Fruit fly (Drosophila melanogaster) whole organism, embryonic: Measurements from ENCODE around the gene CG9254.

ENCODE experiments used
- Ada2b ChIP-seq: fragments of 200-800 bp; sonication (Bioruptor generic); IDR thresholded peaks from 2 replicates; pipeline ENCODE4 v1.3.6; 2022; ENCODE audit warnings: missing biosample characterization, missing genetic modification characterization
- Adf1 ChIP-seq: fragments of 200-800 bp; sonication (Bioruptor generic); IDR thresholded peaks from 2 replicates; pipeline ENCODE4 v1.3.6; 2022; ENCODE audit warnings: missing biosample characterization, missing genetic modification characterization
- Awh ChIP-seq: fragments of 200-800 bp; sonication (Bioruptor generic); IDR thresholded peaks from 2 replicates; pipeline ENCODE4, ENCODE4 v1.3.6; 2022; ENCODE audit warnings: missing biosample characterization, missing genetic modification characterization
- CG10321 ChIP-seq: fragments of 200-800 bp; sonication (Bioruptor generic); IDR thresholded peaks from 2 replicates; pipeline ENCODE4 v1.3.6; 2022; ENCODE audit warnings: missing biosample characterization, missing genetic modification characterization
- CG10431 ChIP-seq: fragments of 200-800 bp; sonication (Bioruptor generic); optimal IDR thresholded peaks from 3 replicates; lab custom pipeline; 2018; ENCODE audit warnings: missing biosample characterization, mild to moderate bottlenecking, missing genetic modification characterization
- CG12299 ChIP-seq: fragments of 200-800 bp; sonication (Bioruptor generic); optimal IDR thresholded peaks from 2 replicates; lab custom pipeline; 2018; ENCODE audit warnings: missing biosample characterization, mild to moderate bottlenecking, missing genetic modification characterization
- CG12391 ChIP-seq: fragments of 200-800 bp; sonication (Bioruptor generic); optimal IDR thresholded peaks from 3 replicates; lab custom pipeline; 2018; ENCODE audit warnings: missing biosample characterization, mild to moderate bottlenecking, missing genetic modification characterization, moderate library complexity
- CG12942 ChIP-seq: fragments of 200-800 bp; sonication (Bioruptor generic); optimal IDR thresholded peaks from 3 replicates; lab custom pipeline; 2016; ENCODE audit warnings: missing biosample characterization, missing genetic modification characterization
- CG13775 ChIP-seq: fragments of 200-800 bp; sonication (Bioruptor generic); optimal IDR thresholded peaks from 3 replicates; lab custom pipeline; 2017; ENCODE audit warnings: missing biosample characterization, mild to moderate bottlenecking, missing genetic modification characterization
- CG15479 ChIP-seq: fragments of 200-800 bp; sonication (Bioruptor generic); optimal IDR thresholded peaks from 3 replicates; lab custom pipeline; 2019; ENCODE audit warnings: missing biosample characterization, mild to moderate bottlenecking, missing genetic modification characterization, moderate library complexity
- CG17328 ChIP-seq: fragments of 200-800 bp; sonication (Bioruptor generic); IDR thresholded peaks from 2 replicates; pipeline ENCODE4 v1.3.6; 2022; ENCODE audit warnings: missing biosample characterization, missing genetic modification characterization
- CG17568 ChIP-seq: fragments of 200-800 bp; sonication (Bioruptor generic); optimal IDR thresholded peaks from 2 replicates; lab custom pipeline; 2018; ENCODE audit warnings: missing biosample characterization, mild to moderate bottlenecking, missing genetic modification characterization, moderate library complexity
- CG6765 ChIP-seq: fragments of 200-800 bp; sonication (Bioruptor generic); optimal IDR thresholded peaks from 3 replicates; lab custom pipeline; 2017; ENCODE audit warnings: missing biosample characterization, mild to moderate bottlenecking, missing genetic modification characterization
- CG6791 ChIP-seq: fragments of 200-800 bp; sonication (Bioruptor generic); IDR thresholded peaks from 3 replicates; pipeline ENCODE4 v1.3.6; 2022; ENCODE audit warnings: missing biosample characterization, missing genetic modification characterization; ENCODE audit not compliant: partially characterized antibody
- CG6854 ChIP-seq: fragments of 200-800 bp; sonication (Bioruptor generic); optimal IDR thresholded peaks from 3 replicates; lab custom pipeline; 2017; ENCODE audit warnings: missing biosample characterization, mild to moderate bottlenecking, missing genetic modification characterization
- CG8089 ChIP-seq: fragments of 200-800 bp; sonication (Bioruptor generic); optimal IDR thresholded peaks from 3 replicates; lab custom pipeline; 2016; ENCODE audit warnings: missing biosample characterization, missing genetic modification characterization
- CG8388 ChIP-seq: fragments of 200-800 bp; sonication (Bioruptor generic); optimal IDR thresholded peaks from 2 replicates; lab custom pipeline; 2019; ENCODE audit warnings: missing biosample characterization, mild to moderate bottlenecking, missing genetic modification characterization, moderate library complexity
- D ChIP-seq, 2 experiments: fragments of 200-800 bp in 1 of 2; fragments of >200 bp in 1 of 2; sonication (Bioruptor generic) in 1 of 2; optimal IDR thresholded peaks; 2 replicates in 1 of 2; 3 replicates in 1 of 2; lab custom pipeline; 2017; ENCODE audit warnings: mild to moderate bottlenecking in 1 of 2, missing biosample characterization in 1 of 2, missing genetic modification characterization in 1 of 2, missing genetic modification reagents in 1 of 2
- Dip3 ChIP-seq: fragments of 200-800 bp; sonication (Bioruptor generic); optimal IDR thresholded peaks from 3 replicates; lab custom pipeline; 2016; ENCODE audit warnings: missing biosample characterization, missing genetic modification characterization
- GATAe ChIP-seq: fragments of 200-800 bp; sonication (Bioruptor generic); conservative IDR thresholded peaks from 2 replicates; pipeline ENCODE4 v1.3.6; 2022; ENCODE audit warnings: missing biosample characterization, missing genetic modification characterization
- Hmx ChIP-seq: fragments of 200-800 bp; sonication (Bioruptor generic); optimal IDR thresholded peaks from 2 replicates; lab custom pipeline; 2016; ENCODE audit warnings: missing biosample characterization, missing genetic modification characterization
- Hr3 ChIP-seq: fragments of 200-800 bp; sonication (Bioruptor generic); optimal IDR thresholded peaks from 3 replicates; lab custom pipeline; 2016; ENCODE audit warnings: missing biosample characterization, missing genetic modification characterization
- Hsf ChIP-seq: fragments of 200-800 bp; sonication (Bioruptor generic); optimal IDR thresholded peaks from 3 replicates; lab custom pipeline; 2016; ENCODE audit warnings: missing biosample characterization, missing genetic modification characterization
- MESR4 ChIP-seq: fragments of 200-800 bp; sonication (Bioruptor generic); optimal IDR thresholded peaks from 2 replicates; lab custom pipeline; 2018; ENCODE audit warnings: missing biosample characterization, mild to moderate bottlenecking, missing genetic modification characterization, moderate library complexity
- Med ChIP-seq: fragments of 200-800 bp; sonication (Bioruptor generic); peaks from one replicate; lab custom pipeline; 2016; ENCODE audit warnings: missing biosample characterization, missing genetic modification characterization, mild to moderate bottlenecking, inconsistent platforms, moderate library complexity
- Pdp1 ChIP-seq, 2 experiments: fragments of 200-800 bp; sonication (Bioruptor generic); optimal IDR thresholded peaks; 3 replicates each; lab custom pipeline; 2016; ENCODE audit warnings: missing biosample characterization in 2 of 2, missing genetic modification characterization in 2 of 2, mild to moderate bottlenecking in 1 of 2, moderate library complexity in 1 of 2
- Xbp1 ChIP-seq: fragments of 200-800 bp; sonication (Bioruptor generic); optimal IDR thresholded peaks from 3 replicates; lab custom pipeline; 2016; ENCODE audit warnings: missing biosample characterization, mild to moderate bottlenecking, missing genetic modification characterization
- al ChIP-seq: fragments of 200-800 bp; sonication (Bioruptor generic); IDR thresholded peaks from 2 replicates; pipeline ENCODE4 v1.3.6; 2022; ENCODE audit warnings: missing biosample characterization, missing genetic modification characterization
- bbx ChIP-seq: fragments of 200-800 bp; sonication (Bioruptor generic); IDR thresholded peaks from 2 replicates; pipeline ENCODE4 v1.3.6; 2022; ENCODE audit warnings: missing biosample characterization, missing genetic modification characterization; ENCODE audit not compliant: partially characterized antibody
- chinmo ChIP-seq: fragments of 200-800 bp; sonication (Bioruptor generic); IDR thresholded peaks from 4 replicates; pipeline ENCODE4 v1.3.6; 2022; ENCODE audit warnings: missing biosample characterization, missing genetic modification characterization; ENCODE audit not compliant: partially characterized antibody
- chm ChIP-seq: fragments of 200-800 bp; sonication (Bioruptor generic); IDR thresholded peaks from 2 replicates; pipeline ENCODE4 v1.3.6; 2022; ENCODE audit warnings: missing biosample characterization, missing genetic modification characterization
- ems ChIP-seq: fragments of 200-800 bp; sonication (Bioruptor generic); optimal IDR thresholded peaks from 3 replicates; lab custom pipeline; 2016; ENCODE audit warnings: missing biosample characterization, missing genetic modification characterization
- ewg ChIP-seq: fragments of 200-800 bp; sonication (Bioruptor generic); optimal IDR thresholded peaks from 3 replicates; lab custom pipeline; 2017; ENCODE audit warnings: mild to moderate bottlenecking, missing biosample characterization, missing genetic modification reagents, missing genetic modification characterization
- fu2 ChIP-seq: fragments of 200-800 bp; sonication (Bioruptor generic); optimal IDR thresholded peaks from 2 replicates; lab custom pipeline; 2016; ENCODE audit warnings: missing biosample characterization, missing genetic modification characterization
- gcm ChIP-seq: fragments of 200-800 bp; sonication (Bioruptor generic); optimal IDR thresholded peaks from 2 replicates; lab custom pipeline; 2019; ENCODE audit warnings: missing biosample characterization, mild to moderate bottlenecking, missing genetic modification characterization, moderate library complexity
- hb ChIP-seq: fragments of 200-800 bp; sonication (Bioruptor generic); IDR thresholded peaks from 3 replicates; pipeline ENCODE4 v1.3.6; 2022; ENCODE audit warnings: missing biosample characterization, missing genetic modification characterization; ENCODE audit not compliant: partially characterized antibody
- insv ChIP-seq, 2 experiments: fragments of 200-800 bp; sonication (Bioruptor generic); optimal IDR thresholded peaks; 3 replicates each; lab custom pipeline; 2016 to 2018; ENCODE audit warnings: missing biosample characterization in 2 of 2, missing genetic modification characterization in 2 of 2
- kni ChIP-seq: fragments of 200-800 bp; sonication (Bioruptor generic); optimal IDR thresholded peaks from 3 replicates; lab custom pipeline; 2017; ENCODE audit warnings: mild to moderate bottlenecking, missing biosample characterization, missing genetic modification reagents, missing genetic modification characterization
- knrl ChIP-seq: fragments of 200-800 bp; sonication (Bioruptor generic); IDR thresholded peaks from 3 replicates; pipeline ENCODE4 v1.3.6; 2022; ENCODE audit warnings: missing biosample characterization, missing genetic modification characterization; ENCODE audit not compliant: partially characterized antibody
- lbe ChIP-seq: fragments of 200-800 bp; sonication (Bioruptor generic); optimal IDR thresholded peaks from 2 replicates; lab custom pipeline; 2016; ENCODE audit warnings: missing biosample characterization, mild to moderate bottlenecking, missing genetic modification characterization
- nerfin-1 ChIP-seq: fragments of 200-800 bp; sonication (Bioruptor generic); optimal IDR thresholded peaks from 3 replicates; lab custom pipeline; 2019; ENCODE audit warnings: missing biosample characterization, mild to moderate bottlenecking, missing genetic modification characterization, moderate library complexity
- onecut ChIP-seq: fragments of 200-800 bp; sonication (Bioruptor generic); IDR thresholded peaks from 2 replicates; pipeline ENCODE4 v1.3.6; 2022; ENCODE audit warnings: missing biosample characterization, missing genetic modification characterization
- ro ChIP-seq: fragments of 200-800 bp; sonication (Bioruptor generic); IDR thresholded peaks from 2 replicates; pipeline ENCODE4 v1.3.6; 2022; ENCODE audit warnings: missing biosample characterization, missing genetic modification characterization
- sc ChIP-seq, 3 experiments: fragments of >200 bp in 2 of 3; fragments of 200-800 bp in 1 of 3; sonication (Bioruptor generic) in 1 of 3; optimal IDR thresholded peaks; 2 replicates in 2 of 3; 3 replicates in 1 of 3; lab custom pipeline; 2017; ENCODE audit warnings: mild to moderate bottlenecking in 1 of 3, missing biosample characterization in 1 of 3, missing genetic modification characterization in 1 of 3, missing genetic modification reagents in 1 of 3
- scrt ChIP-seq: fragments of 200-800 bp; sonication (Bioruptor generic); optimal IDR thresholded peaks from 2 replicates; lab custom pipeline; 2018; ENCODE audit warnings: missing biosample characterization, mild to moderate bottlenecking, missing genetic modification characterization, moderate library complexity
- sd ChIP-seq: fragments of 200-800 bp; sonication (Bioruptor generic); optimal IDR thresholded peaks from 3 replicates; lab custom pipeline; 2018; ENCODE audit warnings: missing biosample characterization, mild to moderate bottlenecking, missing genetic modification characterization, moderate library complexity
- sens ChIP-seq: fragments of 200-800 bp; sonication (Bioruptor generic); peaks from one replicate; lab custom pipeline; 2016; ENCODE audit warnings: missing biosample characterization, missing genetic modification characterization
- ssp ChIP-seq: fragments of 200-800 bp; sonication (Bioruptor generic); IDR thresholded peaks from 2 replicates; pipeline ENCODE4 v1.3.6; 2022; ENCODE audit warnings: missing biosample characterization, missing genetic modification characterization
- tx ChIP-seq: fragments of 200-800 bp; sonication (Bioruptor generic); optimal IDR thresholded peaks from 2 replicates; lab custom pipeline; 2016; ENCODE audit warnings: missing biosample characterization, missing genetic modification characterization
- vvl ChIP-seq: fragments of 200-800 bp; sonication (Bioruptor generic); IDR thresholded peaks from 2 replicates; pipeline ENCODE4 v1.3.6; 2022; ENCODE audit warnings: missing biosample characterization, missing genetic modification characterization

Gene CG9254

DNA sequence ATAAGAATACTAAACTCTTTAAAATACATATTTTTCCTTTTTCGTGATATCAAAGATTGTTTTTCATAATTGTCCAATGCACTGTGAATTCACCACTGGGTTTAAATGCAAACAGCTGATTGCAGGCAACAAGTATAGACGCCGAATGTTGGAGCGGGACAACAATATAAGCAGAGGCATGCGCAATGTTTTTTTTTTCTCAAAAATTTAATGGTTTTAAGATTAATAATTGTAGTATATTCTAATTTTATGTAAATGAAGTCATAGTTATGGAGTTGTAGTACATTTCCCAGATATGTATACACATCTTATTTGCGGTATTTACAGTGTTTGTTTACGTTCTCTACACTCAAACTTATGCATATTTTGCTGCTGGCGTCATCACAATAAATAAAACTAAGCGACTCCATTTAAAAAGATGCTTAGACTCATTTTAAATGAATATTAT is 43.5 kb upstream of the CG9254 start:
- TF ChIP-seq bbx (no peak), fu2 (no peak), onecut (peak; percentile 10; the same call in 1 of the 2 replicates), sens (GFP tag; lab: Kevin White, UChicago) (peak; percentile 61), nerfin-1 (tag; lab: Kevin White, UChicago) (no peak), tx (GFP tag; lab: Kevin White, UChicago) (no peak), CG8388 (GFP tag; lab: Kevin White, UChicago) (no peak), lbe (GFP tag; lab: Kevin White, UChicago) (peak; percentile 42), vvl (GFP tag; lab: Robert Waterston, UW) (peak; percentile 22; the same call in 1 of the 2 replicates), Xbp1 (GFP tag; lab: Kevin White, UChicago) (no peak), Med (GFP tag; lab: Kevin White, UChicago) (peak; percentile 31), Awh (no peak), sc (optimal IDR thresholded peaks at IDR 0.05; lab: Kevin White, UChicago) (no peak), sc (GFP tag; optimal IDR thresholded peaks at IDR 0.05; lab: Kevin White, UChicago) (no peak), Hmx (GFP tag; lab: Kevin White, UChicago) (no peak), gcm (GFP tag; lab: Kevin White, UChicago) (no peak), CG8089 (no peak), ems (GFP tag; lab: Kevin White, UChicago) (no peak), CG12942 (no peak), GATAe (no peak), al (no peak), ro (no peak), ssp (GFP tag; lab: Robert Waterston, UW) (no peak), Pdp1 (GFP tag; optimal IDR thresholded peaks at IDR 0.05; lab: Kevin White, UChicago) (no peak), CG6791 (GFP tag; lab: Robert Waterston, UW) (no peak), CG10321 (GFP tag; lab: Robert Waterston, UW) (peak; percentile 94), Ada2b (GFP tag; lab: Robert Waterston, UW) (no peak), CG17328 (GFP tag; lab: Robert Waterston, UW) (no peak), CG15479 (GFP tag; lab: Kevin White, UChicago) (peak; percentile 37), CG12299 (tag; lab: Kevin White, UChicago) (no peak), D (optimal IDR thresholded peaks at IDR 0.05; lab: Kevin White, UChicago) (no peak), D (GFP tag; optimal IDR thresholded peaks at IDR 0.05; lab: Kevin White, UChicago) (no peak), CG6854 (GFP tag; lab: Kevin White, UChicago) (no peak), Hsf (GFP tag; lab: Kevin White, UChicago) (no peak), CG13775 (GFP tag; lab: Kevin White, UChicago) (no peak), Dip3 (GFP tag; lab: Kevin White, UChicago) (no peak), CG10431 (GFP tag; lab: Kevin White, UChicago) (no peak), CG17568 (GFP tag; lab: Kevin White, UChicago) (no peak), chm (GFP tag; lab: Robert Waterston, UW) (no peak), hb (GFP tag; lab: Robert Waterston, UW) (no peak), CG6765 (GFP tag; lab: Kevin White, UChicago) (no peak), Hr3 (GFP tag; lab: Kevin White, UChicago) (no peak), scrt (peak; percentile 100), MESR4 (GFP tag; lab: Kevin White, UChicago) (no peak), kni (GFP tag; lab: Kevin White, UChicago) (no peak), ewg (GFP tag; lab: Kevin White, UChicago) (peak; percentile 97), sd (tag; lab: Kevin White, UChicago) (no peak), chinmo (GFP tag; lab: Robert Waterston, UW) (no peak), knrl (GFP tag; lab: Robert Waterston, UW) (no peak), CG12391 (no peak), insv (GFP tag; optimal IDR thresholded peaks at IDR 0.05; lab: Kevin White, UChicago) (no peak), Adf1 (GFP tag; lab: Robert Waterston, UW) (no peak)
